Worm (Caenorhabditis elegans) whole organism, midembryonic: ENCODE results near the gene math-8.

Experiments used
- T22C8.4 ChIP-seq: fragments of 200-800 bp; sonication (Bioruptor generic); IDR thresholded peaks from 2 replicates; pipeline ENCODE4 v1.3.6; 2022; ENCODE audit warnings: missing genetic modification characterization, missing compliant biosample characterization
- flt-1 ChIP-seq: fragments of 200-800 bp; sonication (Bioruptor generic); IDR thresholded peaks from 2 replicates; pipeline ENCODE4 v1.3.6; 2022; ENCODE audit warnings: missing genetic modification characterization, missing compliant biosample characterization
- ref-1 ChIP-seq: fragments of 200-800 bp; sonication (Bioruptor generic); conservative IDR thresholded peaks from 2 replicates; pipeline ENCODE4 v1.3.6; 2022; ENCODE audit warnings: missing genetic modification reagents, missing genetic modification characterization, missing compliant biosample characterization
- ztf-23 ChIP-seq: fragments of 200-800 bp; sonication (Bioruptor generic); IDR thresholded peaks from 2 replicates; pipeline ENCODE4 v1.3.6; 2022; ENCODE audit warnings: missing genetic modification reagents, missing genetic modification characterization, missing compliant biosample characterization

- TF ChIP-seq flt-1 = no peak
- no peak for TF ChIP-seq ztf-23 (GFP tag; lab: Robert Waterston, UW)
- no peak for TF ChIP-seq T22C8.4 (GFP tag; lab: Robert Waterston, UW)
- no peak for TF ChIP-seq ref-1 (GFP tag; lab: Robert Waterston, UW)
Observed at ce11 chrII:1848109-1848508, 40.9 kb downstream of the math-8 start, which contains the start of gene fbxb-97.
